Worm (Caenorhabditis elegans): Measurements from ENCODE around the gene W04D12.1.

The W04D12.1 gene

ce11 chrIII:5882284-5882683 is 45.6 kb downstream of the W04D12.1 start:
- TF ChIP-seq him-1 (tag; optimal IDR thresholded peaks at IDR 0.05): peak; percentile 25
- no peak for TF ChIP-seq K12H6.12 (tag; optimal IDR thresholded peaks at IDR 0.05)
- no peak for TF ChIP-seq lag-1 (GFP tag; IDR thresholded peaks at IDR 0.05)
- no peak for TF ChIP-seq F57C9.4 (tag; optimal IDR thresholded peaks at IDR 0.05)
- TF ChIP-seq hrde-1 (tag; optimal IDR thresholded peaks at IDR 0.05; ENCODE audit: borderline replicate concordance): peak; percentile 30
- no peak for TF ChIP-seq B0261.1 (tag; optimal IDR thresholded peaks at IDR 0.05)
- TF ChIP-seq madf-8 (GFP tag; conservative IDR thresholded peaks at IDR 0.05): no peak
- TF ChIP-seq ccch-3 (GFP tag; optimal IDR thresholded peaks at IDR 0.05): no peak
- TF ChIP-seq hsf-1 (GFP tag; IDR thresholded peaks at IDR 0.05): 0 out of 2 replicates have a peak, but pooled peaks have one; percentile 50
- TF ChIP-seq bed-2 (GFP tag; IDR thresholded peaks at IDR 0.05): no peak
- no peak for TF ChIP-seq Y53G8AR.9 (GFP tag; conservative IDR thresholded peaks at IDR 0.05)
- no peak for TF ChIP-seq die-1 (tag; optimal IDR thresholded peaks at IDR 0.05)
- 0 out of 2 replicates have a peak, but pooled peaks have one; percentile 28 for TF ChIP-seq ekl-4 (GFP tag; IDR thresholded peaks at IDR 0.05)
- TF ChIP-seq madf-6 (GFP tag; IDR thresholded peaks at IDR 0.05): peak; percentile 57; the same call in 1 of the 2 replicates
- peak; percentile 14 for TF ChIP-seq F52B5.7 (tag; optimal IDR thresholded peaks at IDR 0.05)
- TF ChIP-seq pbrm-1 (GFP tag; IDR thresholded peaks at IDR 0.05): 0 out of 2 replicates have a peak, but pooled peaks have one; percentile 34
- TF ChIP-seq madf-3 (GFP tag; IDR thresholded peaks at IDR 0.05): 0 out of 2 replicates have a peak, but pooled peaks have one; percentile 55
- no peak for TF ChIP-seq attf-6 (GFP tag; IDR thresholded peaks at IDR 0.05)
- no peak for TF ChIP-seq ZK185.1 (tag; optimal IDR thresholded peaks at IDR 0.05; ENCODE audit: poor library complexity, severe bottlenecking)
- TF ChIP-seq hlh-26 (GFP tag; conservative IDR thresholded peaks at IDR 0.05): no peak
- peak; percentile 39 for TF ChIP-seq athp-1 (tag; optimal IDR thresholded peaks at IDR 0.05)
- no peak for TF ChIP-seq attf-3 (GFP tag; conservative IDR thresholded peaks at IDR 0.05)
- no peak for TF ChIP-seq nhr-179 (tag; optimal IDR thresholded peaks at IDR 0.05)
- TF ChIP-seq snpc-4 (GFP tag; optimal IDR thresholded peaks at IDR 0.05): no peak
- TF ChIP-seq snpc-4 (tag; optimal IDR thresholded peaks at IDR 0.05): no peak
- no peak for TF ChIP-seq nfya-2 (GFP tag; IDR thresholded peaks at IDR 0.05)

DNA sequence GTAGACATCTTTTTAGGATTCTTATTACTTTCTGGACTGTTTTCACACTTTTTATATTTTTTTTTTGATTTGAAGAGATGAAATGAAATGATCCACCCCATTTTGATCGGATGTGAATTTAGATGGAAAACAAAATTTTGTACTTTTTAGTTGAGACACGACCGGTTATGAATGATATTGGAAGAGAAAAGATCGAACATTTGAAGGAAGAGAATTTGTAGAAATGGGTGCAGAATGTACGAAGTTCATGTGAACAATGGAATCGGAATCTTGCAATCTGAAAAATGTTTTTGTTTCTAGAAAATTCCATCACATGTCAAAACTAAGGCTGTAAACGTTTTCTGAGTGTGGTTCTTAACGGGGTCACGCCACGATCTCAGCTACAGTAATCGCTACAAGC is 46.1 kb downstream of the W04D12.1 start, which contains the start of gene F01F1.14:
Gene F01F1.14, minus strand, starts transcription at position 101 of the 400 bp plus-strand sequence.
- TF ChIP-seq hlh-12 (tag; optimal IDR thresholded peaks at IDR 0.05) (no peak), lin-35 (GFP tag; optimal IDR thresholded peaks at IDR 0.05) (no peak), F49E8.2 (tag; optimal IDR thresholded peaks at IDR 0.05; ENCODE audit: insufficient read depth) (no peak), snpc-4 (GFP tag; optimal IDR thresholded peaks at IDR 0.05) (no peak), snpc-4 (tag; optimal IDR thresholded peaks at IDR 0.05) (no peak), ama-1 (optimal IDR thresholded peaks at IDR 0.05) (no peak), ama-1 (GFP tag; optimal IDR thresholded peaks at IDR 0.05) (no peak), repo-1 (tag; optimal IDR thresholded peaks at IDR 0.05) (no peak), T07F8.4 (tag; optimal IDR thresholded peaks at IDR 0.05) (no peak), unc-62 (GFP tag; optimal IDR thresholded peaks at IDR 0.05) (no peak), attf-6 (GFP tag; IDR thresholded peaks at IDR 0.05) (no peak), hmg-1.2 (GFP tag; IDR thresholded peaks at IDR 0.05) (no peak), sdz-38 (tag; optimal IDR thresholded peaks at IDR 0.05) (no peak), F22D6.2 (tag; optimal IDR thresholded peaks at IDR 0.05) (no peak), nfya-2 (GFP tag; IDR thresholded peaks at IDR 0.05) (no peak), snpc-3.4 (tag; optimal IDR thresholded peaks at IDR 0.05) (no peak), F57C9.4 (tag; optimal IDR thresholded peaks at IDR 0.05) (no peak), F52B5.7 (tag; optimal IDR thresholded peaks at IDR 0.05) (no peak), madf-6 (GFP tag; IDR thresholded peaks at IDR 0.05) (no peak), B0336.3 (GFP tag; IDR thresholded peaks at IDR 0.05) (no peak)
